Worm (Caenorhabditis elegans): ENCODE data around the gene ZC178.2.

Gene ZC178.2

DNA sequence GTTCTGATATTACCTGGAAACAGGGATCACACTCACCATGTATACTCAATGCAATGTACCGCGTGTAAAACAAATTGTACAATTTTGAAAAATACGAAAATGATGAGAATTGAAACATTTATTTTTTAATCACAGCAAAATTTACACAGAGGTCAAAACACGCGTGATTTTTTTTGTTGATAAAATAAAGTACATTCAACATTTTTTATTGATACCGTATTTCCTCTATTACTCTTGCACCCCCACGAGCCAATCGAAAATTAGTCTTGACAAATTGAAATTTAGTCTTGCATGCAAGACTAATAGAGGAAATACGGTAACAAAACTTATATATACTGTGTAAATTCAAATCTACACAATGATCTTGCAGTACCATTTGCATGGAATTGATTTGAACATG, 24.1 kb downstream of the ZC178.2 start, which contains the start of gene ZC190.8:
Gene ZC190.8 (minus strand): TSS at position 101 of the 400 bp plus-strand sequence.
- TF ChIP-seq unc-62 (GFP tag; optimal IDR thresholded peaks at IDR 0.05) = no peak

DNA sequence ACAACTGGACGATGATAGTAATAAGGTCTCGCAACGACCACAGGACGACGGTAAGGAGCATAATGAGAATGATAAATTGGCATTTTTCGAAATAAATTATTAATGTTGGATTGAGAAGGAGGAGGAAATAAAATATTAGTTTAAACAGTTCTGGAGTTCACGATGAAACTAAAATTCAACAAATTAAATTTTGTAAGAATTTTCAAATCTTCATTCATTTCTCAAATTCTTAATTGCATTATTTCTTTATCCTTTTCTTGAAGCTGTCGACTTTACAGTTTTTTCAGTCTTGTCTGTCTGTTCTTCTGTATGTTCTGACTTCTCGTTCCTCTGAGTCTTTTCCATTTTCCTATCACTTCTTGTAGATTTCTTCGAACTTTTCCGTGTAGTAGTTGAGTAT, 25.0 kb downstream of the ZC178.2 start, which contains the start of gene ZC190.7:
Gene ZC190.7 (minus strand): TSS at position 101 of the 400 bp plus-strand sequence.
- no peak for TF ChIP-seq unc-62 (GFP tag; optimal IDR thresholded peaks at IDR 0.05)

DNA sequence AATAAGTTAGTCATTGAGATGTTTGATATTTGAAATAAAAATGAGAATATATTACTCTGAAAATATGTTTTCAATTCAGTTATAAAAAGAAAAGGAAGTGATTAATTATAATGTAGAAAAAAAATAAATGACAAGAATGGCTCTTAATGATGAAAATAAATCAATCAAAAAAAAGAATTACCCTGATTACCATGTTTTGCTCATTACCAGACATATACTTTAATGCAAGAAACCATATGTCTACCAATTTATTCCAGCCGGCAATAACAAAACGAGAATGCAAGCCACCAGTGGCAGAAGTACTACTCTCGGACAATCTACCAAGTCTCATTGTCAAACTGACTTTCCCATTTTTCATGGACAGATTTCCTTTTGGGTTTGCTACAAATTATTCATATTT, 28.0 kb downstream of the ZC178.2 start:
- no peak for TF ChIP-seq unc-62 (GFP tag; optimal IDR thresholded peaks at IDR 0.05)

DNA sequence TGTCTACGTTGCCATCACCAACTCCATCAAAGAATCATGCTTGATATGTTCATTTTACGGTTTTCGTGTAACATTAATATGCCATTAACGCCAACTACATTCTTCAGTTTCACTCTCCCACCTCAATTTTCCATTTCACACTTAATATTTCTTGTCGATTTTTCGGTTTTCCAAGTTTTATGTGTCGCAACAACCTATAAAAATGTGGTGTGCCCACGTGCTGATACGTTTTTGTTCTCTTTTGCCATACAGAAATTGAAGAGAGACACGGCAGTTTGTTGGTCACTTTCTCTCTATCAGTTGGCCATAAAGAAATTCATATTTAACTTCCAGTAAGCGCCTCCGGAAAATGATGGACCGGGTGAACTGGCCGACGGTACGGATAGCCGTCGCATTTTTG, 29.1 kb downstream of the ZC178.2 start, which contains the start of gene cln-3.3:
Gene cln-3.3 (plus strand): TSS at position 334 of the 400 bp plus-strand sequence.
- TF ChIP-seq unc-62 (GFP tag; optimal IDR thresholded peaks at IDR 0.05) = no peak

DNA sequence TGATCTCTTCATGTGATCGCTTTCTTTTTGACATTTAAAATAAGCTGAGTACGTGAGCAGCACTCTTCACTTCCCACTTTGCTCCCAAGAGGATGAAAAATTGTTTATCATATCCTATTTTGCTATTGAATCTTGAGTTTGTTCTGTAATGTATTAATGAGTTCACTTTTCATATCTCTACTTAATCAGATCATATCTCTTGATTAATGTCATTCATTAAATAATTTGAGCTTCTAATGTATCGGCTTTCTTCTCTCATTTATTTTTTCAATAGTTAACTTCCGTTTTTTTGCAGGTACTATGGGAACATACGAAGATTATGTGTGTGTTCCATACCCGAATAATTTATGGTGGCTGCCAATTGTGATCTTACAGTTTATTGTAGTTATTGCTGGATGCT, 30.8 kb downstream of the ZC178.2 start, which contains the start of gene ZC190.2:
Gene ZC190.2 (plus strand): TSS at position 301 of the 400 bp plus-strand sequence.
- no peak for TF ChIP-seq unc-62 (GFP tag; optimal IDR thresholded peaks at IDR 0.05)

DNA sequence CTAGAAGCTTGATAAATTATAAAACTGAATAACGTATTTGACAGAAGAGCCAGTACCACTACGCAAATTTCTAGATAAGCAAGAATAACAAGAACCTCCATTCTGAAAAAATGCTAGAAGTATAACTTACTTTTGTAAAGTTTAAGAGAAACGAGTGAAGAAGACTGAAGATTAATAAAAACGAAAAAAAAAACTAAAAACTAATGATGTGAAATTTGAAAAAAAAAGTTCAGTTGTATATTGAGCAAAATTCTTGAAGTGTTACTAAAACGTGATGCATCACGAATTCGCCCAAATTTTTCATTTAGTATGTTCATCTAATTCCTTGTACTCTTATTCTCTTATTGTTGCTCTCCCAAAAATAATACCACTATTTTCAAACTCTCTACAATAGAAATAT, 34.6 kb downstream of the ZC178.2 start, which contains the start of gene ZC190.6:
Gene ZC190.6 (minus strand): TSS at position 101 of the 400 bp plus-strand sequence.
- no peak for TF ChIP-seq unc-62 (GFP tag; optimal IDR thresholded peaks at IDR 0.05)

DNA sequence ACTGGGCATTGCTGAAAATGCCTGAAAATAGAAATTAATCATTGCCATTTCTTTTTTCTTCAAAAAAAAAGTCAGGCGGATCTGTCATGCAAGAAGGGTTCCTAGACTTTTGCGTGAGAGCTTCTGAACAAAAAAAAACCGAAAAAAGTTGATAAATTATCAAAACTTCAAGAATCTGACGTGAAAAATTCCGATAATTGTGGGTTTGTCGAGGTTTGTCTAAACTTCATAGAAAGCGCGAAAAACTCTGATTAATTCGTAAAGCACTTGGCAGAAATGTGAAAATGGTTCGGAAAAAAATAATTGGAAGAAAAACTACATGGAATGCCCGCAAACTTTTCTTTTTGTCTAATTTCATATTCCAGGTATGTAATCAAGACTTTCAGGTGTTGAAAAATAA, 38.3 kb downstream of the ZC178.2 start, which contains the start of gene ZC190.5:
Gene ZC190.5 (minus strand): TSS at position 101 of the 400 bp plus-strand sequence.
- no peak for TF ChIP-seq unc-62 (GFP tag; optimal IDR thresholded peaks at IDR 0.05)

DNA sequence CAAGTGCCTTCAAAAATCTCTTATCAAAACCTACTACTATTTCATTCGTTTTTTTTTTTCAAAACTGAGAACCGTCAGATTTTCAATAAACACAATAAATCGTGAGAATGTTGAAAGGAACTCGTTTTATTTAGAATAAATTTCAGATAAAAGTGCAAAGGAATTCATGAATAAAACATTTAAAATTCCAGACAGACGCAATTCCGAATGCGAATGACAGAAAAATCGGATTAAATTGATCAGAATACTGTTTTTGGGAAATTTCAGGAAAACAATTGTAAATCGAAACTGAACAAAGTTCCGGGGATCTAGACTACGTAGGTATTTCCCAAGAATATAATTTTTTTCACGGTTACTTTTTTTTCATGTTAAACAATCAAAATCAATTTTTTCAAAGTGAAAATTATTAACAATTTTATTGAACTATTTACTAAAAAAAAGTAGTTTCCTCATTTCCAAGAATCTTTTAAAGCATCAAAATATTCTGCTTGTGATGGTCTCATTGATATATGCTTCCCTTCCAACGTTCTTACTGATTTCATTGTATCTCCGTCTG, 40.2 kb downstream of the ZC178.2 start:
- no peak for TF ChIP-seq unc-62 (GFP tag; optimal IDR thresholded peaks at IDR 0.05)

DNA sequence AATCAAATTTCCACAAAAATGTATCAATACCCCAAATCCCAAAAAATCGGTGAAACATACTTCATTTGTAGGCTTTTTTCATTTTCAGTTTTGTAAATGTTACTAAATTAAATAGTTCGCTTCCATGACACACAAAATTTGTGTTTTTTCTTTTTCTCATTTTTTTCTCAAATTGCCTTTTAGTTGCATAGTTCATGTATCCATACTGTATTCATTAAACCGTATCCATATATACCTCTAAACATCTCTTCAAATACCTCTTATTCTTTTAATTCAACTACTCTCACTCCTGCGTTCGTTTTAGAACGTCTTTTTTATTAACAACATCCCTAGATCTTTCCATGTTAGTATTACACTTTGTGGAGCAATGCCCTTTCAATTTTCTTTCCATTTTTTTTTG, 41.1 kb downstream of the ZC178.2 start:
- no peak for TF ChIP-seq unc-62 (GFP tag; optimal IDR thresholded peaks at IDR 0.05)

DNA sequence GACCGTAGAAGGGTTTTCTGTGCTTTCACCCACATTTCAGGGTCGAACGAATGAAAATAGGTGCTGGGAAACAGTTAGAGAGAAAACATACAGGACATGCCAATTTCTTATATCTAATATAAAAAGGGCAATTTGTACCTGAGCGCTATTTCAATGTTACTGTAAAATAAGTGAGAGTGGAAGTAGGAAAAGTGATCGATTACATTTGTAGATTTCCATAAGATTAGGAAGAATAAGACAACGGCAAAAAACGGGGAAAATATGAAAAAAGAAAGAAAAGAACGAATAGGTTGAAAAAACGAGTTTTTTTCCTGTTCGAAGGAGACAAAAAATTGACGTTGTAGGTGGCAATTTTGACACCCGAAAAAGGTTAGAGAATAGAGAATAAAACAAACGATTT, 43.6 kb downstream of the ZC178.2 start:
- no peak for TF ChIP-seq unc-62 (GFP tag; optimal IDR thresholded peaks at IDR 0.05)

DNA sequence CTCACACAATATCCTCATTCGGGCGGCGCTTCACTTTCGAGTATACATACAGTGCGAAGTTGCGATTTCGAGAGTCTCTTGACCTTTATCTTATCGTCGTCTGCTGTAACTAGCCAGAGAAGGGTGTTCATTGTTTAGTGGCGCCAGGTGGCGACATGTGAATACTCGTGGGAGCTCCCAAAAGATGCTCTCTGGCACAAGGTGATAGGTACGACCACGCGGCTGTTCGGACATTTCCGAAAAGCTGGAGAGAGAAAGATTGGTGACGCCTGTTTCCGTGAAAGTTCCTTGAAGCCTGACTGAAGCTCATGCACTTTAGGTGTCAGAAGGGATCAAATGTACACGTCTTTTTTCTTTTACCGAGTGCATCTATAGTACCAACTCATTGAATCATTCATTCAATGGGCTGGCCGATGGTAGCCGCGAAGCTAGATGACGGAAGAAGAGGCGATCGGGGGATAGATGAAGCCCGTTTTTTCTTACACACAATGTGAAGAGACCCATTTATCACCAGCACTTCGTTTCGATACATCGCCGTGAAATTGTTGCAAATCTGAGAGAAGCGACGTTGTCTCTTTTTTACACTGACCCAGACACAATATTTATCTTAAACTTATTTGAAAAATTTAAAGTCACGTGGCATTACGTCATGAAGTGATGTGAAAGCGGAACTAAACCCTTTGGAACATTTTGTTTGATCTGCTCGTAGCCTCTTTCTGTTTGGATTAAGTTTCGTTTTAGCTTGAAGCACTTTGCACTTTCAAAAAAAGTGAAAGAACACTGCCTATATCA, 44.4 kb downstream of the ZC178.2 start:
- no peak for TF ChIP-seq unc-62 (GFP tag; optimal IDR thresholded peaks at IDR 0.05)

DNA sequence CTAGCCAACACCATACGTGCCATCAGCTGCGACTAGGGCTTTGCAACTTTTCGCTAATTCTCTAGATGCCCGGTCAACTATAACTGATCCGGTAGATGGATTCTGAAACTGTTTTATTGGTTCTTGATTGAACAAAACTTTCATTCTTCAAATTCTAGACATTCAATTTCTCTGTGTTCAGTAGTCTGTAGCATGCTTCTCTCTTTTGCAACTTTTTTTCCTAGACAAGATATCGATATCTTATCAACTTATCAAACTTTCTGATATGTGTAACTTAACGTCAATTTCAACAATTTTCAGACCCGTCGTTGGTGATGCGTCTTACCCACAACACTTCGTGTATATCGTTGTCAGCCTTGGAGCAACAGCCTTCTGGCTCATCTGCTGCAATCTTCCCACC, 46.0 kb downstream of the ZC178.2 start, which contains the start of gene ZC190.4:
Gene ZC190.4 (plus strand): TSS at position 301 of the 400 bp plus-strand sequence.
- no peak for TF ChIP-seq unc-62 (GFP tag; optimal IDR thresholded peaks at IDR 0.05)

DNA sequence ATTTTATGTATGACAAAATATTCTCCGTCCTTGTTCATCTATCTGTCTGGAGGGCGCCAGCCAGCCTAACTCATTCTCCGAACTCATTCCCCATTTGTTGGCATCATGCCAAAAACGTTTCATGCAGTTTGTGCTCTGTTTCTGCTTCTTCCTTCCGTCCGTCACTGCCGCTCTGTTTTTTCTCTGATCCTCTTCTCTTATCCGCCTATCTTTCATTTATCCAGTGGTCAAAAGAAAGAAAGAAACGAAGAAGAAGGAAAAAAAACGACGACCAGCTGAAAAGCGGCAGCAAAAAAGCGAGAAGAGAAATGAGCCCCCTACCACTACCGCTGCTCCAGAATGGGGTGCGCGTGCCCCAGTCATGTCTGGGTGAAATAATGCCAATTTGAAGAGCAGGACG, 48.8 kb downstream of the ZC178.2 start:
- TF ChIP-seq unc-62 (GFP tag; optimal IDR thresholded peaks at IDR 0.05) = no peak

DNA sequence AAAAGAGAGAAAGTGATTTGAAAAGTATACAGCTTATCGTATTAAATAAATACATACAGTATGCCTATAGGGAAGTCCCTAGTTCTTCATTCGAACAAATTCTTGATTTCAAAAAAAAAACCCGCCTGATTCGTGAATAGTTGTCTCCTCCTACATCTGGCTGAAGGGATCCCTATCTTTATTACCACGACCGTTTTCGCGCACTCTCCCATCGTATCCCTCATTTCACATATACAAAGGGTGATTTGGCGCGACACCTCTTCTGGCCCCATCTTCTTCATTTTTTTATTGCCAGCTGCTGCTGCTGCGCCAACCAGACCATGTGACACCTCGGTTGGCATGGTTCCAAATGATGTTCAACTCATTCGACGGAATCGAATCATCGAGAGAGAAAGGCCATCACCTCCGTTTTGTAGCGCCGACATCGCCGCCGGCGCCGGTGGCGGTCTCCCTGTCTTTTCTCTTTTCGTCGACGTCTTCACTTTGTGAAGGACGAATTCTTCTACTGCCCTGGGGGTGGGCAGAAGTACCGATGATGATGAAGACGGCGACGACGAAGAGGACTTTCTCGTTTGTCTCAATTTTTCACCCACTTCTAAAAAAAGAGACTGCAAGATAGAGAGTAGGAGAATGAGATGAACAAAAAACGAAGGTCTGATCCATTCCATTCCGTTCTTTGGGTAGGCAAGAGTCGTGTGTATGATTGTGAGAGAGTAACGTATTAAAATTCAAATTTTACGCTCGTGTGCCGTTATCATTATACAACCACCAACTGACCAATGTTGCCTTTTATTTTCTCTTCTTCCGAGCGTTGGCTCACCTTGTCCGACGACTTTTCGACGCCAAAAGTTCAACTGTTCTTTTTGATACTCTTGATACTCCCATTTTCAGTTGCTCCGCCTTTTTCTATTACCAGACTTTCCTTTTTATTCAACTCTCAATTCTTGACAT, 49.5 kb downstream of the ZC178.2 start:
- no peak for TF ChIP-seq unc-62 (GFP tag; optimal IDR thresholded peaks at IDR 0.05)

DNA sequence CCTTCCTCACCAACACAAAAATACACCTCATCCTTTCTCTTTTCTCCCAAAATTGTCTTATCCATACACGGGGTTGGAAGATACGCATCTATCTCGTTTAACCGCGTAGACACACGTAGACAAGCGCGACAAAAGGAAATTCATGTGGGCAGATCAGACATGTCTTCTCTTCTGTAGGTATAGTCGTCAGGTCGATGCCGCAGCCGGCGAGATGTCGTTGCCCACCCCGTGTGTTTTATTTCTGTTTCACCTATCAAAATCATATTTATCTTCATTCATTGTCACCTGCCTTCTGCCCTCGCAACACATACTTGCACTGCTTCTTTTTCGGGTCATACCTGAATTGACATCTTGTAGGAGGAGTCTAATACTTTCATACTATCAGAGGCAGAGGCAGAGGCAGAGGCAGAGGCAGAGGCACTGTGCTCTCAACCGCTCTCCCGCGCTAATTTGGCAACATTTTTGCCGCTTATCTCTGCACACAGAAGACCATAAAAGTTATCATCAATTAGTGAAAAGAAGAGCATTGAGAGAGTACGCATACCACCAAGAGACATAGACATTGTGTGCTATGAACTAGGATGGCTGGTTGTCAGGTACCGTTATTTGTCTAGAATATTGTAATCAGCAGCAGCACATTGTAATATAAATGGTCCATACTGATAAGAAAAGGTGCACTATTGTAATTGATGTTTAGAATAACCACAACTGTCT, 50.4 kb downstream of the ZC178.2 start:
- TF ChIP-seq unc-62 (GFP tag; optimal IDR thresholded peaks at IDR 0.05) = no peak

All from whole organism, dauer.